Fruit fly (Drosophila melanogaster) whole organism, embryonic: ENCODE data around the gene CG11980.

ENCODE experiments used
- ATbp ChIP-seq: fragments of 200-800 bp; sonication (Bioruptor generic); optimal IDR thresholded peaks from 2 replicates; lab custom pipeline; 2017; ENCODE audit warnings: missing biosample characterization, mild to moderate bottlenecking, missing genetic modification characterization, missing genetic modification reagents
- Bdp1 ChIP-seq: fragments of 200-800 bp; sonication (Bioruptor generic); optimal IDR thresholded peaks from 3 replicates; lab custom pipeline; 2016; ENCODE audit warnings: missing biosample characterization, missing genetic modification characterization
- Bteb2 ChIP-seq: fragments of 200-800 bp; sonication (Bioruptor generic); optimal IDR thresholded peaks from 2 replicates; lab custom pipeline; 2016; ENCODE audit warnings: missing biosample characterization, missing genetic modification characterization
- CG10462 ChIP-seq: fragments of 200-800 bp; sonication (Bioruptor generic); optimal IDR thresholded peaks from 2 replicates; lab custom pipeline; 2016; ENCODE audit warnings: missing biosample characterization, missing genetic modification characterization
- CG11085 ChIP-seq: fragments of 200-800 bp; sonication (Bioruptor generic); IDR thresholded peaks from 2 replicates; pipeline ENCODE4 v1.3.6; 2022; ENCODE audit warnings: missing biosample characterization, missing genetic modification characterization
- CG12155 ChIP-seq: fragments of 200-800 bp; sonication (Bioruptor generic); optimal IDR thresholded peaks from 3 replicates; lab custom pipeline; 2016; ENCODE audit warnings: missing biosample characterization, missing genetic modification characterization
- CG1233 ChIP-seq: fragments of 200-800 bp; sonication (Bioruptor generic); optimal IDR thresholded peaks from 4 replicates; lab custom pipeline; 2018; ENCODE audit warnings: missing biosample characterization, mild to moderate bottlenecking, missing genetic modification characterization
- CG14050 ChIP-seq: fragments of 200-800 bp; sonication (Bioruptor generic); IDR thresholded peaks from 3 replicates; pipeline ENCODE4 v1.3.6; 2022; ENCODE audit warnings: missing biosample characterization, missing genetic modification characterization
- CG14441 ChIP-seq: fragments of 200-800 bp; sonication (Bioruptor generic); IDR thresholded peaks from 2 replicates; pipeline ENCODE4 v1.3.6; 2022; ENCODE audit warnings: missing biosample characterization, missing genetic modification characterization
- CG14710 ChIP-seq: fragments of 200-800 bp; sonication (Bioruptor generic); optimal IDR thresholded peaks from 3 replicates; lab custom pipeline; 2019; ENCODE audit warnings: missing biosample characterization, mild to moderate bottlenecking, missing genetic modification characterization, moderate library complexity
- CG16863 ChIP-seq: fragments of 200-800 bp; sonication (Bioruptor generic); optimal IDR thresholded peaks from 3 replicates; lab custom pipeline; 2016; ENCODE audit warnings: missing biosample characterization, missing genetic modification characterization
- CG31224 ChIP-seq: fragments of 200-800 bp; sonication (Bioruptor generic); IDR thresholded peaks from 2 replicates; pipeline ENCODE4 v1.3.6; 2022; ENCODE audit warnings: missing biosample characterization, missing genetic modification characterization
- CG3726 ChIP-seq: fragments of 200-800 bp; sonication (Bioruptor generic); IDR thresholded peaks from 3 replicates; pipeline ENCODE4, ENCODE4 v1.3.6; 2022; ENCODE audit warnings: missing biosample characterization, missing genetic modification characterization
- CG3838 ChIP-seq: fragments of 200-800 bp; sonication (Bioruptor generic); optimal IDR thresholded peaks from 3 replicates; lab custom pipeline; 2016; ENCODE audit warnings: missing biosample characterization, missing genetic modification characterization
- CG6854 ChIP-seq: fragments of 200-800 bp; sonication (Bioruptor generic); optimal IDR thresholded peaks from 3 replicates; lab custom pipeline; 2017; ENCODE audit warnings: missing biosample characterization, mild to moderate bottlenecking, missing genetic modification characterization
- CG7786 ChIP-seq: fragments of 200-800 bp; sonication (Bioruptor generic); optimal IDR thresholded peaks from 2 replicates; lab custom pipeline; 2016; ENCODE audit warnings: missing biosample characterization, missing genetic modification characterization
- D19B ChIP-seq: fragments of 200-800 bp; sonication (Bioruptor generic); optimal IDR thresholded peaks from 2 replicates; lab custom pipeline; 2017; ENCODE audit warnings: missing biosample characterization, mild to moderate bottlenecking, missing genetic modification characterization
- Dll ChIP-seq: fragments of 200-800 bp; sonication (Bioruptor generic); IDR thresholded peaks from 4 replicates; pipeline ENCODE4 v1.3.6; 2022; ENCODE audit warnings: missing biosample characterization, missing genetic modification characterization; ENCODE audit not compliant: partially characterized antibody
- E2f1 ChIP-seq: fragments of 200-800 bp; sonication (Bioruptor generic); IDR thresholded peaks from 2 replicates; pipeline ENCODE4 v1.3.6; 2022; ENCODE audit warnings: missing biosample characterization, missing genetic modification characterization
- Elba2 ChIP-seq: fragments of 200-800 bp; sonication (Bioruptor generic); optimal IDR thresholded peaks from 3 replicates; lab custom pipeline; 2016; ENCODE audit warnings: missing biosample characterization, missing genetic modification characterization
- H15 ChIP-seq: fragments of 200-800 bp; sonication (Bioruptor generic); IDR thresholded peaks from 3 replicates; pipeline ENCODE4 v1.3.6; 2022; ENCODE audit warnings: missing biosample characterization, missing genetic modification characterization
- Jarid2 ChIP-seq: fragments of 200-800 bp; sonication (Bioruptor generic); optimal IDR thresholded peaks from 3 replicates; lab custom pipeline; 2017; ENCODE audit warnings: mild to moderate bottlenecking, missing biosample characterization, missing genetic modification reagents, missing genetic modification characterization
- Lhr ChIP-seq: fragments of 200-800 bp; sonication (Bioruptor generic); optimal IDR thresholded peaks from 3 replicates; lab custom pipeline; 2017; ENCODE audit warnings: mild to moderate bottlenecking, missing biosample characterization, missing genetic modification reagents, missing genetic modification characterization
- MTF-1 ChIP-seq: fragments of 200-800 bp; sonication (Bioruptor generic); optimal IDR thresholded peaks from 2 replicates; lab custom pipeline; 2018; ENCODE audit warnings: missing biosample characterization, mild to moderate bottlenecking, missing genetic modification characterization, borderline replicate concordance
- Mad ChIP-seq: fragments of 200-800 bp; sonication (Bioruptor generic); optimal IDR thresholded peaks from 2 replicates; lab custom pipeline; 2016; ENCODE audit warnings: missing biosample characterization, missing genetic modification characterization
- Mrtf ChIP-seq: fragments of 200-800 bp; sonication (Bioruptor generic); IDR thresholded peaks from 3 replicates; pipeline ENCODE4 v1.3.6; 2022; ENCODE audit warnings: missing biosample characterization, missing genetic modification characterization
- Nf-YC ChIP-seq: fragments of 200-800 bp; optimal IDR thresholded peaks from 3 replicates; lab custom pipeline; 2019; ENCODE audit warnings: missing biosample characterization, mild to moderate bottlenecking, missing genetic modification characterization, moderate library complexity
- Opbp ChIP-seq: fragments of 200-800 bp; sonication (Bioruptor generic); IDR thresholded peaks from 3 replicates; pipeline ENCODE4 v1.3.6; 2022; ENCODE audit warnings: missing biosample characterization, missing genetic modification characterization; ENCODE audit not compliant: partially characterized antibody
- abd-A ChIP-seq: fragments of 200-800 bp; sonication (Bioruptor generic); optimal IDR thresholded peaks from 3 replicates; lab custom pipeline; 2019; ENCODE audit warnings: missing biosample characterization, mild to moderate bottlenecking, missing genetic modification characterization, moderate library complexity
- al ChIP-seq: fragments of 200-800 bp; sonication (Bioruptor generic); IDR thresholded peaks from 2 replicates; pipeline ENCODE4 v1.3.6; 2022; ENCODE audit warnings: missing biosample characterization, missing genetic modification characterization
- ara ChIP-seq: fragments of 200-800 bp; sonication (Bioruptor generic); IDR thresholded peaks from 2 replicates; pipeline ENCODE4 v1.3.6; 2022; ENCODE audit warnings: missing biosample characterization, missing genetic modification characterization
- bowl ChIP-seq: fragments of 200-800 bp; sonication (Bioruptor generic); IDR thresholded peaks from 2 replicates; pipeline ENCODE4 v1.3.6; 2022; ENCODE audit warnings: missing biosample characterization, missing genetic modification characterization
- br ChIP-seq: fragments of >200 bp; optimal IDR thresholded peaks from 2 replicates; lab custom pipeline; 2017
- cad ChIP-seq: fragments of >200 bp; optimal IDR thresholded peaks from 2 replicates; lab custom pipeline; 2017; ENCODE audit warnings: missing biosample characterization, missing genetic modification characterization
- dmrt11E ChIP-seq: fragments of 200-800 bp; sonication (Bioruptor generic); optimal IDR thresholded peaks from 3 replicates; lab custom pipeline; 2018; ENCODE audit warnings: missing biosample characterization, mild to moderate bottlenecking, missing genetic modification characterization, moderate library complexity
- esg ChIP-seq: fragments of 200-800 bp; sonication (Bioruptor generic); conservative IDR thresholded peaks from 2 replicates; pipeline ENCODE4 v1.3.6; 2022; ENCODE audit warnings: missing biosample characterization, missing genetic modification characterization
- gce ChIP-seq: fragments of 200-800 bp; sonication (Bioruptor generic); IDR thresholded peaks from 3 replicates; pipeline ENCODE4 v1.3.6; 2022; ENCODE audit warnings: missing biosample characterization, missing genetic modification characterization
- gcm ChIP-seq: fragments of 200-800 bp; sonication (Bioruptor generic); optimal IDR thresholded peaks from 2 replicates; lab custom pipeline; 2019; ENCODE audit warnings: missing biosample characterization, mild to moderate bottlenecking, missing genetic modification characterization, moderate library complexity
- hb ChIP-seq: fragments of 200-800 bp; sonication (Bioruptor generic); IDR thresholded peaks from 3 replicates; pipeline ENCODE4 v1.3.6; 2022; ENCODE audit warnings: missing biosample characterization, missing genetic modification characterization; ENCODE audit not compliant: partially characterized antibody
- jing ChIP-seq: fragments of 200-800 bp; sonication (Bioruptor generic); optimal IDR thresholded peaks from 2 replicates; lab custom pipeline; 2018; ENCODE audit warnings: missing biosample characterization, mild to moderate bottlenecking, missing genetic modification characterization
- kay ChIP-seq: fragments of 200-800 bp; sonication (Bioruptor generic); optimal IDR thresholded peaks from 2 replicates; lab custom pipeline; 2016; ENCODE audit warnings: missing biosample characterization, missing genetic modification characterization
- lilli ChIP-seq: fragments of 200-800 bp; sonication (Bioruptor generic); optimal IDR thresholded peaks from 3 replicates; lab custom pipeline; 2016; ENCODE audit warnings: missing biosample characterization, missing genetic modification characterization
- lov ChIP-seq, 2 experiments: fragments of 200-800 bp in 1 of 2; fragments of >200 bp in 1 of 2; sonication (Bioruptor generic) in 1 of 2; IDR thresholded peaks in 1 of 2; optimal IDR thresholded peaks in 1 of 2; 2 replicates in 1 of 2; 3 replicates in 1 of 2; pipeline versions ENCODE4 v1.3.6 to Lab custom; 2017 to 2022; ENCODE audit warnings: missing biosample characterization in 1 of 2, missing genetic modification characterization in 1 of 2
- mam ChIP-seq: fragments of 200-800 bp; sonication (Bioruptor generic); optimal IDR thresholded peaks from 3 replicates; lab custom pipeline; 2016; ENCODE audit warnings: missing biosample characterization, missing genetic modification characterization
- onecut ChIP-seq: fragments of 200-800 bp; sonication (Bioruptor generic); IDR thresholded peaks from 2 replicates; pipeline ENCODE4 v1.3.6; 2022; ENCODE audit warnings: missing biosample characterization, missing genetic modification characterization
- pzg ChIP-seq: fragments of 200-800 bp; sonication (Bioruptor generic); optimal IDR thresholded peaks from 3 replicates; lab custom pipeline; 2018; ENCODE audit warnings: missing biosample characterization, mild to moderate bottlenecking, missing genetic modification characterization, moderate library complexity
- sc ChIP-seq, 3 experiments: fragments of >200 bp in 2 of 3; fragments of 200-800 bp in 1 of 3; sonication (Bioruptor generic) in 1 of 3; optimal IDR thresholded peaks; 2 replicates in 2 of 3; 3 replicates in 1 of 3; lab custom pipeline; 2017; ENCODE audit warnings: mild to moderate bottlenecking in 1 of 3, missing biosample characterization in 1 of 3, missing genetic modification characterization in 1 of 3, missing genetic modification reagents in 1 of 3
- twi ChIP-seq: fragments of 200-800 bp; optimal IDR thresholded peaks from 2 replicates; lab custom pipeline; 2019; ENCODE audit warnings: missing biosample characterization, mild to moderate bottlenecking, missing genetic modification characterization, moderate library complexity
- vnd ChIP-seq: fragments of 200-800 bp; sonication (Bioruptor generic); IDR thresholded peaks from 3 replicates; pipeline ENCODE4 v1.3.6; 2022; ENCODE audit warnings: missing biosample characterization, missing genetic modification characterization; ENCODE audit not compliant: partially characterized antibody
- zen2 ChIP-seq: fragments of 200-800 bp; sonication (Bioruptor generic); IDR thresholded peaks from 3 replicates; pipeline ENCODE4 v1.3.6; 2022; ENCODE audit warnings: missing biosample characterization, missing genetic modification characterization; ENCODE audit not compliant: partially characterized antibody
- zf30C ChIP-seq: fragments of 200-800 bp; sonication (Bioruptor generic); optimal IDR thresholded peaks from 3 replicates; lab custom pipeline; 2018; ENCODE audit warnings: missing biosample characterization, mild to moderate bottlenecking, missing genetic modification characterization

Gene CG11980

DNA sequence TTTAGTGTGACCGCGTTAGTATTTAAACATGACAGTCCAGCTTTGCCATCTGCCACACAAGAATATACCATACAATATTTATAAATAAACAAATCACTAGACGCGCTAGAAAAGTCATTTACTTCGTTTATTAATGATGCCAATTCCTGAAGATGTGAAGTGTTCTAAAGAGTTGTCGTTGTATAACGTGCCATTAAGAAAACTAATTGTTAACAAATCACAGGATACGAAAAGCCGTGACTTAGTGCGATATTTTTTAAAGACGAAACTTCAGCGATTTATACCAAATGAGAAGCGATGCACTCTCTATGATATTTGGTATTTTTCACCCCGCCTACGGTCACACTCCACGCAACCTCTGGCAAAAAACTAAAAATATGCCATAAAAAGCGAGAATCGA is 35.6 kb downstream of the CG11980 start, which contains the start of gene neur (continued):
- TF ChIP-seq pzg: peak; percentile 77
- no peak for TF ChIP-seq kay
- no peak for TF ChIP-seq cad (GFP tag; lab: Kevin White, UChicago)
- no peak for TF ChIP-seq gce (GFP tag; lab: Robert Waterston, UW)
- TF ChIP-seq zen2 (GFP tag; lab: Robert Waterston, UW): peak; percentile 56; the same call in 1 of the 3 replicates
- no peak for TF ChIP-seq zf30C
- TF ChIP-seq CG12155 (GFP tag; lab: Kevin White, UChicago): peak; percentile 63
- TF ChIP-seq Bdp1 (GFP tag; lab: Kevin White, UChicago): no peak
- TF ChIP-seq CG14710: peak; percentile 73
- TF ChIP-seq D19B (GFP tag; lab: Kevin White, UChicago): no peak
- no peak for TF ChIP-seq CG14441 (GFP tag; lab: Robert Waterston, UW)
- no peak for TF ChIP-seq Jarid2 (GFP tag; lab: Kevin White, UChicago)
- no peak for TF ChIP-seq CG31224 (GFP tag; lab: Robert Waterston, UW)
- TF ChIP-seq CG16863 (GFP tag; lab: Kevin White, UChicago): no peak
- TF ChIP-seq CG1233 (GFP tag; lab: Kevin White, UChicago): no peak
- TF ChIP-seq jing (GFP tag; lab: Kevin White, UChicago): no peak
- no peak for TF ChIP-seq CG11085 (GFP tag; lab: Robert Waterston, UW)
- TF ChIP-seq al: no peak
- TF ChIP-seq MTF-1 (GFP tag; lab: Kevin White, UChicago): no peak
- TF ChIP-seq onecut (GFP tag; lab: Robert Waterston, UW): no peak
- TF ChIP-seq H15 (GFP tag; lab: Robert Waterston, UW): no peak
- TF ChIP-seq Mrtf (GFP tag; lab: Robert Waterston, UW): no peak
- TF ChIP-seq Bteb2 (GFP tag; lab: Kevin White, UChicago): no peak
- TF ChIP-seq Mad (GFP tag; lab: Kevin White, UChicago): no peak
- TF ChIP-seq CG10462: no peak
- TF ChIP-seq sc (optimal IDR thresholded peaks at IDR 0.05; lab: Kevin White, UChicago): no peak
- TF ChIP-seq sc (GFP tag; optimal IDR thresholded peaks at IDR 0.05; lab: Kevin White, UChicago): no peak
- no peak for TF ChIP-seq esg (GFP tag; lab: Robert Waterston, UW)
- no peak for TF ChIP-seq CG14050 (GFP tag; lab: Robert Waterston, UW)
- TF ChIP-seq ara (GFP tag; lab: Robert Waterston, UW): no peak
- TF ChIP-seq hb (GFP tag; lab: Robert Waterston, UW): peak; percentile 60; the same call in 1 of the 3 replicates
- no peak for TF ChIP-seq mam (GFP tag; lab: Kevin White, UChicago)
- TF ChIP-seq gcm (GFP tag; lab: Kevin White, UChicago): no peak
- no peak for TF ChIP-seq CG3726 (GFP tag; lab: Robert Waterston, UW)
- TF ChIP-seq CG7786: no peak
- TF ChIP-seq ATbp (GFP tag; lab: Kevin White, UChicago): no peak
- peak; percentile 22 for TF ChIP-seq dmrt11E (tag; lab: Kevin White, UChicago)
- no peak for TF ChIP-seq bowl (GFP tag; lab: Robert Waterston, UW)
- TF ChIP-seq lilli (GFP tag; lab: Kevin White, UChicago): peak; percentile 35
- TF ChIP-seq Elba2: no peak
- no peak for TF ChIP-seq abd-A (tag; lab: Kevin White, UChicago)
- peak; percentile 83 for TF ChIP-seq Lhr (GFP tag; lab: Kevin White, UChicago)
- TF ChIP-seq E2f1: no peak
- peak; percentile 78 for TF ChIP-seq Opbp (GFP tag; lab: Robert Waterston, UW)
- peak; percentile 28 for TF ChIP-seq twi (tag; lab: Kevin White, UChicago)
- TF ChIP-seq Nf-YC (tag; lab: Kevin White, UChicago): peak; percentile 41
- TF ChIP-seq vnd (GFP tag; lab: Robert Waterston, UW): peak; percentile 53; the same call in 1 of the 3 replicates
- TF ChIP-seq CG6854 (GFP tag; lab: Kevin White, UChicago): no peak
- no peak for TF ChIP-seq CG3838
- peak; percentile 80 for TF ChIP-seq Dll
- TF ChIP-seq br: no peak
- no peak for TF ChIP-seq lov (optimal IDR thresholded peaks at IDR 0.05; lab: Kevin White, UChicago)
- TF ChIP-seq lov (GFP tag; IDR thresholded peaks at IDR 0.05; lab: Robert Waterston, UW): no peak
